Worm (Caenorhabditis elegans) whole organism, early embryonic: Measurements from ENCODE around the gene elo-1.

ENCODE experiments used
- ama-1 ChIP-seq: fragments of 150-350 bp; optimal IDR thresholded peaks from 2 replicates; lab custom pipeline; 2014
- ceh-13 ChIP-seq: fragments of 200-800 bp; sonication (Bioruptor generic); optimal IDR thresholded peaks from 2 replicates; lab custom pipeline; 2018; ENCODE audit warnings: mild to moderate bottlenecking, missing genetic modification characterization, missing compliant biosample characterization
- flt-1 ChIP-seq: fragments of 200-800 bp; sonication (Bioruptor generic); IDR thresholded peaks from 2 replicates; pipeline ENCODE4 v1.3.6; 2022; ENCODE audit warnings: missing genetic modification characterization, missing compliant biosample characterization
- hmbx-1 ChIP-seq: sonication (generic microtip); optimal IDR thresholded peaks from 2 replicates; lab custom pipeline; 2016; ENCODE audit warnings: mild to moderate bottlenecking, missing genetic modification characterization, missing compliant biosample characterization
- pes-1 ChIP-seq: fragments of 200-800 bp; sonication (Bioruptor generic); IDR thresholded peaks from 2 replicates; pipeline ENCODE4 v1.3.6; 2022; ENCODE audit warnings: missing genetic modification reagents, missing genetic modification characterization, missing compliant biosample characterization

ce11 chrIV:9524849-9525460 lies 1.2 kb upstream of the elo-1 start, which contains the start of gene ndua-5:
- TF ChIP-seq pes-1 (GFP tag; lab: Robert Waterston, UW) (no peak), ama-1 (lab: Kevin White, UChicago) (no peak), flt-1 (GFP tag; lab: Robert Waterston, UW) (no peak), hmbx-1 (no peak), ceh-13 (no peak)
